Fruit fly (Drosophila melanogaster) whole organism, prepupa: ENCODE measurements around the gene slf.

Experiments used
- CG6792 ChIP-seq: fragments of 200-800 bp; sonication (Bioruptor generic); optimal IDR thresholded peaks from 3 replicates; lab custom pipeline; 2016; ENCODE audit warnings: missing biosample characterization, missing genetic modification characterization
- Ets21C ChIP-seq: fragments of 200-800 bp; sonication (Bioruptor generic); optimal IDR thresholded peaks from 3 replicates; lab custom pipeline; 2016; ENCODE audit warnings: missing biosample characterization, missing genetic modification characterization
- net ChIP-seq: fragments of 200-800 bp; sonication (Bioruptor generic); optimal IDR thresholded peaks from 3 replicates; lab custom pipeline; 2016; ENCODE audit warnings: missing biosample characterization, missing genetic modification characterization

- TF ChIP-seq net (GFP tag; lab: Kevin White, UChicago) = no peak
- no peak for TF ChIP-seq Ets21C (GFP tag; lab: Kevin White, UChicago)
- no peak for TF ChIP-seq CG6792 (GFP tag; lab: Kevin White, UChicago)
Observed at dm6 chr2L:4798894-4799293, 2.8 kb downstream of the slf start.
